Worm (Caenorhabditis elegans): ENCODE measurements around the gene srd-20.
"Not testable (repeated sequence)": the region's sequence is repeated elsewhere in the genome, so short reads cannot be mapped to it uniquely, and the experiment has no call there.

Gene srd-20

ce11 chrV:6038405-6039151 lies 16.8 kb upstream of the srd-20 start, which contains the start of gene F29G9.1:
Gene F29G9.1 (plus strand): TSS chrV:6039101.
- not testable (repeated sequence) for TF ChIP-seq hmbx-1, F13C5.2, ets-7 (tag; optimal IDR thresholded peaks at IDR 0.05)

ce11 chrV:6041375-6041774 lies 14.0 kb upstream of the srd-20 start, which contains the start of gene R01B10.2:
Gene R01B10.2 (minus strand): TSS chrV:6041475.
- TF ChIP-seq ceh-36 (tag; optimal IDR thresholded peaks at IDR 0.05) (no peak), sea-1 (GFP tag; conservative IDR thresholded peaks at IDR 0.05) (no peak), tbx-11 (GFP tag; IDR thresholded peaks at IDR 0.05) (no peak), hnd-1 (tag; optimal IDR thresholded peaks at IDR 0.05) (no peak), ama-1 (optimal IDR thresholded peaks at IDR 0.05) (no peak), hmg-4 (GFP tag; optimal IDR thresholded peaks at IDR 0.05) (no peak), pes-1 (GFP tag; IDR thresholded peaks at IDR 0.05) (no peak), F13C5.2 (tag; optimal IDR thresholded peaks at IDR 0.05) (no peak), scrt-1 (GFP tag; IDR thresholded peaks at IDR 0.05) (no peak), aly-1 (tag; optimal IDR thresholded peaks at IDR 0.05) (no peak), ets-7 (tag; optimal IDR thresholded peaks at IDR 0.05) (no peak), tra-4 (tag; optimal IDR thresholded peaks at IDR 0.05) (no peak), B0310.2 (tag; optimal IDR thresholded peaks at IDR 0.05) (no peak), ceh-13 (GFP tag; optimal IDR thresholded peaks at IDR 0.05) (no peak)

ce11 chrV:6043275-6044271 lies 11.8 kb upstream of the srd-20 start, which contains the start of gene cpi-2:
Gene cpi-2 (plus strand): TSS chrV:6044062.
- TF ChIP-seq hmbx-1 (tag; optimal IDR thresholded peaks at IDR 0.05) (no peak), F13C5.2 (tag; optimal IDR thresholded peaks at IDR 0.05) (peak; percentile 56), B0310.2 (tag; optimal IDR thresholded peaks at IDR 0.05) (no peak), aly-1 (tag; optimal IDR thresholded peaks at IDR 0.05) (no peak), hmg-4 (GFP tag; optimal IDR thresholded peaks at IDR 0.05) (no peak)

- TF ChIP-seq tbx-37 (GFP tag; conservative IDR thresholded peaks at IDR 0.05) (no peak), ceh-36 (tag; optimal IDR thresholded peaks at IDR 0.05) (no peak), hmbx-1 (tag; optimal IDR thresholded peaks at IDR 0.05) (no peak), B0310.2 (tag; optimal IDR thresholded peaks at IDR 0.05) (no peak), tbx-11 (GFP tag; IDR thresholded peaks at IDR 0.05) (no peak), scrt-1 (GFP tag; IDR thresholded peaks at IDR 0.05) (no peak), ceh-13 (GFP tag; optimal IDR thresholded peaks at IDR 0.05) (no peak), tra-4 (tag; optimal IDR thresholded peaks at IDR 0.05) (no peak), sea-1 (GFP tag; conservative IDR thresholded peaks at IDR 0.05) (no peak), flt-1 (GFP tag; IDR thresholded peaks at IDR 0.05) (no peak), F13C5.2 (tag; optimal IDR thresholded peaks at IDR 0.05) (no peak), aly-1 (tag; optimal IDR thresholded peaks at IDR 0.05) (no peak), hnd-1 (tag; optimal IDR thresholded peaks at IDR 0.05) (no peak), pes-1 (GFP tag; IDR thresholded peaks at IDR 0.05) (no peak)
Measured at ce11 chrV:6044448-6044847, 10.9 kb upstream of the srd-20 start.

ce11 chrV:6044853-6045594 lies 10.4 kb upstream of the srd-20 start, which contains the start of gene R01B10.3:
Gene R01B10.3 (minus strand): TSS chrV:6045129.
- no peak for TF ChIP-seq ceh-13 (GFP tag; optimal IDR thresholded peaks at IDR 0.05)
- peak; percentile 59; the same call in 1 of the 2 replicates for TF ChIP-seq sea-1 (GFP tag; conservative IDR thresholded peaks at IDR 0.05)
- no peak for TF ChIP-seq hmg-4 (GFP tag; optimal IDR thresholded peaks at IDR 0.05)

- no peak for TF ChIP-seq scrt-1 (GFP tag; IDR thresholded peaks at IDR 0.05)
- no peak for TF ChIP-seq tbx-37 (GFP tag; conservative IDR thresholded peaks at IDR 0.05)
- no peak for TF ChIP-seq hmg-4 (GFP tag; optimal IDR thresholded peaks at IDR 0.05)
- no peak for TF ChIP-seq B0310.2 (tag; optimal IDR thresholded peaks at IDR 0.05)
- TF ChIP-seq pes-1 (GFP tag; IDR thresholded peaks at IDR 0.05): no peak
- TF ChIP-seq flt-1 (GFP tag; IDR thresholded peaks at IDR 0.05): no peak
- no peak for TF ChIP-seq aly-1 (tag; optimal IDR thresholded peaks at IDR 0.05)
- no peak for TF ChIP-seq F13C5.2 (tag; optimal IDR thresholded peaks at IDR 0.05)
- TF ChIP-seq hmbx-1 (tag; optimal IDR thresholded peaks at IDR 0.05): no peak
- TF ChIP-seq ceh-36 (tag; optimal IDR thresholded peaks at IDR 0.05): no peak
- TF ChIP-seq tra-4 (tag; optimal IDR thresholded peaks at IDR 0.05): no peak
- TF ChIP-seq tbx-11 (GFP tag; IDR thresholded peaks at IDR 0.05): no peak
- no peak for TF ChIP-seq sea-1 (GFP tag; conservative IDR thresholded peaks at IDR 0.05)
- TF ChIP-seq ama-1 (optimal IDR thresholded peaks at IDR 0.05): no peak
- TF ChIP-seq ceh-13 (GFP tag; optimal IDR thresholded peaks at IDR 0.05): no peak
- TF ChIP-seq ets-7 (tag; optimal IDR thresholded peaks at IDR 0.05): no peak
- TF ChIP-seq hnd-1 (tag; optimal IDR thresholded peaks at IDR 0.05): no peak
Measured at ce11 chrV:6047818-6048217, 7.6 kb upstream of the srd-20 start, which contains the start of gene pgap-3. Gene pgap-3 (minus strand): TSS chrV:6047918.

ce11 chrV:6051159-6051558 lies 4.2 kb upstream of the srd-20 start, which contains the start of gene jamp-1:
Gene jamp-1 (minus strand): TSS chrV:6051259.
- TF ChIP-seq hnd-1 (tag; optimal IDR thresholded peaks at IDR 0.05) (no peak), scrt-1 (GFP tag; IDR thresholded peaks at IDR 0.05) (0 out of 2 replicates have a peak, but pooled peaks have one; percentile 17)

Data from whole organism, early embryonic.